Fruit fly (Drosophila melanogaster) whole organism, wandering third instar larva: Measurements from ENCODE around the gene caps.
A peak's percentile ranks its signal among the peaks of the same experiment; 100 is the strongest.

ENCODE experiments used
- Abd-B ChIP-seq: fragments of >200 bp; optimal IDR thresholded peaks from 2 replicates; lab custom pipeline; 2017; ENCODE audit warnings: missing biosample characterization, missing genetic modification characterization
- CG32264 ChIP-seq: fragments of 200-800 bp; sonication (Bioruptor generic); optimal IDR thresholded peaks from 2 replicates; lab custom pipeline; 2016; ENCODE audit warnings: missing biosample characterization, missing genetic modification characterization
- CG9705 ChIP-seq: fragments of 200-800 bp; sonication (Bioruptor generic); optimal IDR thresholded peaks from 2 replicates; lab custom pipeline; 2018; ENCODE audit warnings: missing biosample characterization, mild to moderate bottlenecking, missing genetic modification characterization
- CrebA ChIP-seq: fragments of 200-800 bp; sonication (Bioruptor generic); optimal IDR thresholded peaks from 2 replicates; lab custom pipeline; 2016; ENCODE audit warnings: missing biosample characterization, mild to moderate bottlenecking, missing genetic modification characterization, borderline replicate concordance
- Dfd ChIP-seq: fragments of >200 bp; optimal IDR thresholded peaks from 2 replicates; lab custom pipeline; 2017; ENCODE audit warnings: missing biosample characterization, missing genetic modification characterization
- Dif ChIP-seq: fragments of 200-275, 200-300 bp; sonication (Bioruptor generic); optimal IDR thresholded peaks from 2 replicates; lab custom pipeline; 2018; ENCODE audit warnings: missing biosample characterization, missing genetic modification characterization; ENCODE audit not compliant: partially characterized antibody
- GATAd ChIP-seq: sonication (Bioruptor generic); optimal IDR thresholded peaks from 2 replicates; lab custom pipeline; 2016; ENCODE audit warnings: missing biosample characterization, missing genetic modification characterization
- HLH106 ChIP-seq: fragments of 200-800 bp; optimal IDR thresholded peaks from 3 replicates; lab custom pipeline; 2019; ENCODE audit warnings: missing biosample characterization, mild to moderate bottlenecking, missing genetic modification characterization, moderate library complexity
- Hnf4 ChIP-seq: fragments of 200-800 bp; sonication (Bioruptor generic); optimal IDR thresholded peaks from 2 replicates; lab custom pipeline; 2016; ENCODE audit warnings: missing biosample characterization, mild to moderate bottlenecking, missing genetic modification characterization
- Hr78 ChIP-seq: fragments of >200 bp; optimal IDR thresholded peaks from 2 replicates; lab custom pipeline; 2017; ENCODE audit warnings: missing biosample characterization, missing genetic modification characterization
- Hr83 ChIP-seq: fragments of 200-300 bp; sonication (Bioruptor generic); optimal IDR thresholded peaks from 2 replicates; lab custom pipeline; 2016; ENCODE audit warnings: missing biosample characterization, mild to moderate bottlenecking, missing genetic modification characterization, moderate library complexity; ENCODE audit not compliant: poor library complexity, severe bottlenecking
- Jra ChIP-seq: sonication (Bioruptor generic); optimal IDR thresholded peaks from 2 replicates; lab custom pipeline; 2016; ENCODE audit warnings: missing biosample characterization, missing genetic modification characterization
- Mio ChIP-seq: sonication (Bioruptor generic); optimal IDR thresholded peaks from 2 replicates; lab custom pipeline; 2016; ENCODE audit warnings: missing biosample characterization, missing genetic modification characterization
- Myc ChIP-seq: fragments of >200 bp; optimal IDR thresholded peaks from 2 replicates; lab custom pipeline; 2017
- N ChIP-seq: fragments of >200 bp; optimal IDR thresholded peaks from 2 replicates; lab custom pipeline; 2018; ENCODE audit warnings: missing biosample characterization, missing external identifiers, missing genetic modification characterization
- OdsH ChIP-seq: fragments of 200-800 bp; sonication (Bioruptor generic); optimal IDR thresholded peaks from 2 replicates; lab custom pipeline; 2016; ENCODE audit warnings: missing biosample characterization, mild to moderate bottlenecking, missing genetic modification characterization
- Rel ChIP-seq, 2 experiments: fragments of 200-800 bp; sonication (Bioruptor generic) in 1 of 2; optimal IDR thresholded peaks; 2 replicates in 1 of 2; 3 replicates in 1 of 2; lab custom pipeline; 2016 to 2019; ENCODE audit warnings: mild to moderate bottlenecking in 2 of 2, missing biosample characterization in 2 of 2, missing genetic modification characterization in 2 of 2, moderate library complexity in 1 of 2
- Sp1 ChIP-seq: fragments of 200-800 bp; sonication (Bioruptor generic); optimal IDR thresholded peaks from 3 replicates; lab custom pipeline; 2019; ENCODE audit warnings: missing biosample characterization, mild to moderate bottlenecking, missing genetic modification characterization, moderate library complexity
- Vsx2 ChIP-seq: fragments of 200-300, 225-300 bp; sonication (Bioruptor generic); optimal IDR thresholded peaks from 2 replicates; lab custom pipeline; 2018; ENCODE audit warnings: missing biosample characterization, missing genetic modification characterization; ENCODE audit not compliant: partially characterized antibody
- br ChIP-seq: fragments of 200-800 bp; sonication (Bioruptor generic); optimal IDR thresholded peaks from 2 replicates; lab custom pipeline; 2016; ENCODE audit warnings: missing biosample characterization, missing genetic modification characterization
- brk ChIP-seq: fragments of 200-800 bp; sonication (Bioruptor generic); optimal IDR thresholded peaks from 2 replicates; lab custom pipeline; 2016; ENCODE audit warnings: missing biosample characterization, mild to moderate bottlenecking, missing genetic modification characterization
- dl ChIP-seq, 2 experiments: fragments of 175-275, 200-275 bp in 1 of 2; fragments of 200-275 bp in 1 of 2; sonication (Bioruptor generic); optimal IDR thresholded peaks; lab custom pipeline; 2018; ENCODE audit warnings: mild to moderate bottlenecking in 2 of 2, missing biosample characterization in 2 of 2, missing genetic modification characterization in 2 of 2, moderate library complexity in 2 of 2; ENCODE audit not compliant: partially characterized antibody in 2 of 2, insufficient read depth in 1 of 2
- dmrt93B ChIP-seq: fragments of 200-800 bp; sonication (Bioruptor generic); optimal IDR thresholded peaks from 2 replicates; lab custom pipeline; 2018; ENCODE audit warnings: missing biosample characterization, mild to moderate bottlenecking, missing genetic modification characterization
- dsf ChIP-seq: sonication (Bioruptor generic); optimal IDR thresholded peaks from 2 replicates; lab custom pipeline; 2016; ENCODE audit warnings: missing biosample characterization, missing genetic modification characterization, borderline replicate concordance
- ey ChIP-seq: fragments of 200-800 bp; sonication (Bioruptor generic); optimal IDR thresholded peaks from 2 replicates; lab custom pipeline; 2016; ENCODE audit warnings: missing biosample characterization, missing genetic modification characterization
- foxo ChIP-seq, 2 experiments: fragments of 200-800 bp; sonication (Bioruptor generic); optimal IDR thresholded peaks; 2 replicates in 1 of 2; 3 replicates in 1 of 2; lab custom pipeline; 2016 to 2017; ENCODE audit warnings: missing biosample characterization in 2 of 2, missing genetic modification characterization in 2 of 2
- fru ChIP-seq: fragments of 200-800 bp; sonication (Bioruptor generic); optimal IDR thresholded peaks from 3 replicates; lab custom pipeline; 2016; ENCODE audit warnings: missing biosample characterization, mild to moderate bottlenecking, missing genetic modification characterization
- h ChIP-seq: fragments of 200-800 bp; sonication (Bioruptor generic); optimal IDR thresholded peaks from 3 replicates; lab custom pipeline; 2016; ENCODE audit warnings: missing biosample characterization, mild to moderate bottlenecking, missing genetic modification characterization
- jim ChIP-seq: fragments of 175-275, 200-325 bp; sonication (Bioruptor generic); optimal IDR thresholded peaks from 2 replicates; lab custom pipeline; 2016; ENCODE audit warnings: missing biosample characterization, mild to moderate bottlenecking, missing genetic modification characterization
- lola ChIP-seq: fragments of >200 bp; optimal IDR thresholded peaks from 2 replicates; lab custom pipeline; 2017; ENCODE audit warnings: missing biosample characterization, missing genetic modification characterization
- pan ChIP-seq: fragments of >200 bp; optimal IDR thresholded peaks from 2 replicates; lab custom pipeline; 2017
- psq ChIP-seq: fragments of 200-800 bp; sonication (Bioruptor generic); optimal IDR thresholded peaks from 3 replicates; lab custom pipeline; 2017; ENCODE audit warnings: missing biosample characterization, mild to moderate bottlenecking, missing genetic modification characterization, moderate library complexity
- rgr ChIP-seq: fragments of 200-800 bp; sonication (Bioruptor generic); optimal IDR thresholded peaks from 3 replicates; lab custom pipeline; 2016; ENCODE audit warnings: missing biosample characterization, mild to moderate bottlenecking, missing genetic modification characterization
- sage ChIP-seq: fragments of 200-800 bp; sonication (Bioruptor generic); optimal IDR thresholded peaks from 2 replicates; lab custom pipeline; 2016; ENCODE audit warnings: missing biosample characterization, mild to moderate bottlenecking, missing genetic modification characterization
- sv ChIP-seq: fragments of 200-800 bp; sonication (Bioruptor generic); optimal IDR thresholded peaks from 3 replicates; lab custom pipeline; 2016; ENCODE audit warnings: missing biosample characterization, missing genetic modification characterization
- tai ChIP-seq: sonication (Bioruptor generic); optimal IDR thresholded peaks from 2 replicates; lab custom pipeline; 2016; ENCODE audit warnings: missing biosample characterization, missing genetic modification characterization
- usp ChIP-seq: fragments of >200 bp; optimal IDR thresholded peaks from 2 replicates; lab custom pipeline; 2017; ENCODE audit warnings: missing biosample characterization, missing genetic modification characterization
- woc ChIP-seq: sonication (Bioruptor generic); optimal IDR thresholded peaks from 2 replicates; lab custom pipeline; 2016; ENCODE audit warnings: missing biosample characterization, mild to moderate bottlenecking, missing genetic modification characterization

Gene caps

DNA sequence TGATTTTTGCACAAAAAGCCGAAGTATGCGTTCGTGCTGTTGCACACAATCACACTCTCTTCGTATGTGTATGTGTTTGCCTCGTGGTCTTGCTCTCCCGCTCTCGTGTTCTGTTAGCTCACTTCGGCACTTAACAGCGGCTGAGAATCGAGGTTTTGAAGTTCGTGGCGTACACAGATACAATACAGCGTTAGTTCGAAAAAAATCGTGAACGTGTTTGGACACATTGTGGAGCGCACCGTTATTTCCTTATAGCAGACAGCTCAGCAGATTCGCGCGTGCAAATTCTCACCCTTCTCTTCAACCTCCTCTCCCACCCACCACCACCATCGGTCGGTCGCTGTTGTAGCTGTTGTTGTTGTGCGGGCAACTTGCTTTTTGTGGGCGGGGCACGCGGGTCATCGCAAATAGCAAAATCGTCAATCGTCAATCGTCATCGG is at the start of gene caps:
Gene caps (plus strand): TSS at position 191 of the 440 bp plus-strand sequence.
- peak; percentile 20 for TF ChIP-seq psq (GFP tag; lab: Kevin White, UChicago)
- no peak for TF ChIP-seq Jra
- TF ChIP-seq dsf (GFP tag; lab: Kevin White, UChicago): no peak
- TF ChIP-seq Hr83: peak; percentile 59
- TF ChIP-seq dl (GFP tag; optimal IDR thresholded peaks at IDR 0.05; lab: Kevin White, UChicago; ENCODE audit: insufficient read depth in 1 of 2, partially characterized antibody in 2 of 2): peak; percentile 51 to 81
- TF ChIP-seq Hnf4 (GFP tag; lab: Kevin White, UChicago): no peak
- no peak for TF ChIP-seq lola (GFP tag; lab: Kevin White, UChicago)
- peak in 1 of 2 experiments; percentile 23 for TF ChIP-seq foxo (GFP tag; optimal IDR thresholded peaks at IDR 0.05; lab: Kevin White, UChicago)
- TF ChIP-seq h: peak; percentile 64
- TF ChIP-seq rgr: peak; percentile 53
- TF ChIP-seq tai (GFP tag; lab: Kevin White, UChicago): no peak
- TF ChIP-seq Dfd (GFP tag; lab: Kevin White, UChicago): no peak
- TF ChIP-seq Myc: no peak
- no peak for TF ChIP-seq Mio
- TF ChIP-seq N (GFP tag; lab: Kevin White, UChicago): peak; percentile 67
- peak; percentile 75 for TF ChIP-seq Vsx2
- TF ChIP-seq pan (lab: Kevin White, UChicago): no peak
- TF ChIP-seq Dif: peak; percentile 8
- TF ChIP-seq brk (GFP tag; lab: Kevin White, UChicago): no peak
- TF ChIP-seq CG32264 (GFP tag; lab: Kevin White, UChicago): no peak
- no peak for TF ChIP-seq dmrt93B (GFP tag; lab: Kevin White, UChicago)
- no peak for TF ChIP-seq Abd-B
- TF ChIP-seq woc: no peak
- no peak for TF ChIP-seq usp (GFP tag; lab: Kevin White, UChicago)
- peak; percentile 52 for TF ChIP-seq OdsH
- TF ChIP-seq Hr78: no peak
- TF ChIP-seq sv: no peak
- TF ChIP-seq GATAd (GFP tag; lab: Kevin White, UChicago): no peak
- peak; percentile 39 for TF ChIP-seq fru (GFP tag; lab: Kevin White, UChicago)
- no peak for TF ChIP-seq ey
- no peak for TF ChIP-seq HLH106
- no peak for TF ChIP-seq Rel (GFP tag; optimal IDR thresholded peaks at IDR 0.05; lab: Kevin White, UChicago)
- TF ChIP-seq Rel (tag; optimal IDR thresholded peaks at IDR 0.05; lab: Kevin White, UChicago): peak; percentile 28
- peak; percentile 61 for TF ChIP-seq CrebA
- peak; percentile 48 for TF ChIP-seq Sp1 (GFP tag; lab: Kevin White, UChicago)
- no peak for TF ChIP-seq CG9705 (GFP tag; lab: Kevin White, UChicago)
- TF ChIP-seq sage: peak; percentile 33
- TF ChIP-seq br (GFP tag; lab: Kevin White, UChicago): peak; percentile 53
- TF ChIP-seq jim (GFP tag; lab: Kevin White, UChicago): peak; percentile 31

DNA sequence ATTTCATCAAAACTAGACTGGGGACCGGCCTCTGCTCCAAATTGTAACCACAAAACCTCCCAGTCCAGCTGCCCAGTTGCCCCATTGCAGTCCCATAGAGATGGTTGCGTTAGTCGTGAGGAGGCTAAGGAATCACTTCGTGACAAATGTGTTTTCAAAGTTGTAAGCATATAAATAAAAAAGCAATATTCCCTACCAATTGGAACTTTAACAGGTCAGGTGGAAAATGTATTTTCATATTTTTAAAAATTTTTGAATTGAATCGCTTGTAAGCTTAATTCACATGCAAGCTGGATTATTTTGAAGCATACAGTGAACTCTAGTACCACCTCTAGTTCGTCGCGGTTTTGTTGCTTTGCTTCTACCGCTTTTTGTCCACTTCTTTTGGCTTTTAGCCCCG is 48.2 kb upstream of the caps start:
- TF ChIP-seq ey (peak; percentile 27), psq (GFP tag; lab: Kevin White, UChicago) (peak; percentile 32), sage (no peak), Hnf4 (GFP tag; lab: Kevin White, UChicago) (no peak), foxo (GFP tag; optimal IDR thresholded peaks at IDR 0.05; lab: Kevin White, UChicago) (peak in 1 of 2 experiments; percentile 2), h (peak; percentile 4)

dm6 chr3L:13182337-13182736 is 46.2 kb upstream of the caps start:
- no peak for TF ChIP-seq Vsx2
- peak; percentile 27 for TF ChIP-seq psq (GFP tag; lab: Kevin White, UChicago)
- no peak for TF ChIP-seq N (GFP tag; lab: Kevin White, UChicago)
- no peak for TF ChIP-seq Dif
- TF ChIP-seq dmrt93B (GFP tag; lab: Kevin White, UChicago): no peak
- no peak for TF ChIP-seq GATAd (GFP tag; lab: Kevin White, UChicago)
- peak; percentile 54 for TF ChIP-seq woc
- TF ChIP-seq jim (GFP tag; lab: Kevin White, UChicago): no peak
- no peak for TF ChIP-seq sv
- no peak for TF ChIP-seq CG32264 (GFP tag; lab: Kevin White, UChicago)
- TF ChIP-seq CrebA: no peak
- TF ChIP-seq rgr: peak; percentile 48
- no peak for TF ChIP-seq Hnf4 (GFP tag; lab: Kevin White, UChicago)
- no peak for TF ChIP-seq Jra
- TF ChIP-seq pan (lab: Kevin White, UChicago): no peak
- peak; percentile 64 for TF ChIP-seq Sp1 (GFP tag; lab: Kevin White, UChicago)
- no peak for TF ChIP-seq Myc
- no peak for TF ChIP-seq Abd-B
- TF ChIP-seq HLH106: peak; percentile 60
- TF ChIP-seq br (GFP tag; lab: Kevin White, UChicago): peak; percentile 49
- peak in 1 of 2 experiments; percentile 47 for TF ChIP-seq foxo (GFP tag; optimal IDR thresholded peaks at IDR 0.05; lab: Kevin White, UChicago)
- peak; percentile 39 for TF ChIP-seq ey
- TF ChIP-seq dl (GFP tag; optimal IDR thresholded peaks at IDR 0.05; lab: Kevin White, UChicago; ENCODE audit: insufficient read depth in 1 of 2, partially characterized antibody in 2 of 2): no peak
- TF ChIP-seq usp (GFP tag; lab: Kevin White, UChicago): no peak
- TF ChIP-seq Mio: no peak
- TF ChIP-seq fru (GFP tag; lab: Kevin White, UChicago): peak; percentile 56
- no peak for TF ChIP-seq dsf (GFP tag; lab: Kevin White, UChicago)
- peak; percentile 66 for TF ChIP-seq h
- TF ChIP-seq Hr83: no peak
- no peak for TF ChIP-seq sage
- no peak for TF ChIP-seq tai (GFP tag; lab: Kevin White, UChicago)
- peak; percentile 49 for TF ChIP-seq OdsH
- no peak for TF ChIP-seq Rel (GFP tag; optimal IDR thresholded peaks at IDR 0.05; lab: Kevin White, UChicago)
- no peak for TF ChIP-seq Rel (tag; optimal IDR thresholded peaks at IDR 0.05; lab: Kevin White, UChicago)
- TF ChIP-seq Hr78: no peak
- TF ChIP-seq brk (GFP tag; lab: Kevin White, UChicago): no peak
- TF ChIP-seq lola (GFP tag; lab: Kevin White, UChicago): no peak
- TF ChIP-seq Dfd (GFP tag; lab: Kevin White, UChicago): no peak
- no peak for TF ChIP-seq CG9705 (GFP tag; lab: Kevin White, UChicago)
